Worm (Caenorhabditis elegans) whole organism, L4 larva: ENCODE results near the gene sec-6.

ENCODE experiments used
- T26A8.4 ChIP-seq: fragments of 200-800 bp; sonication (Bioruptor generic); IDR thresholded peaks from 2 replicates; pipeline ENCODE4 v1.3.6; 2022; ENCODE audit warnings: missing genetic modification characterization, missing compliant biosample characterization
- ZK546.5 ChIP-seq, 2 experiments: sonication (generic microtip); optimal IDR thresholded peaks; 2 replicates each; lab custom pipeline; 2017; ENCODE audit warnings: missing biosample characterization in 2 of 2, missing genetic modification characterization in 2 of 2
- mdl-1 ChIP-seq, 2 experiments: fragments of 150-350 bp in 1 of 2; sonication (generic microtip) in 1 of 2; optimal IDR thresholded peaks; 2 replicates each; lab custom pipeline; 2014 to 2017; ENCODE audit warnings: missing biosample characterization in 2 of 2, missing genetic modification characterization in 2 of 2
- nhr-237 ChIP-seq: sonication (generic microtip); optimal IDR thresholded peaks from 2 replicates; lab custom pipeline; 2017; ENCODE audit warnings: missing biosample characterization, missing genetic modification characterization
- spr-3 ChIP-seq: fragments of 200-800 bp; sonication (Bioruptor generic); optimal IDR thresholded peaks from 2 replicates; lab custom pipeline; 2018; ENCODE audit warnings: mild to moderate bottlenecking, missing genetic modification characterization, missing compliant biosample characterization

- TF ChIP-seq nhr-237 (no peak), ZK546.5 (tag; optimal IDR thresholded peaks at IDR 0.05; lab: Kevin White, UChicago) (no peak), T26A8.4 (GFP tag; lab: Robert Waterston, UW) (no peak), spr-3 (GFP tag; lab: Kevin White, UChicago) (no peak), mdl-1 (tag; optimal IDR thresholded peaks at IDR 0.05; lab: Kevin White, UChicago) (peak in 1 of 2 experiments; percentile 69)
Measured at ce11 chrII:5326024-5326627, 33.2 kb upstream of the sec-6 start.
